Worm (Caenorhabditis elegans): Measurements from ENCODE around the gene K03A11.5.

Gene K03A11.5

DNA sequence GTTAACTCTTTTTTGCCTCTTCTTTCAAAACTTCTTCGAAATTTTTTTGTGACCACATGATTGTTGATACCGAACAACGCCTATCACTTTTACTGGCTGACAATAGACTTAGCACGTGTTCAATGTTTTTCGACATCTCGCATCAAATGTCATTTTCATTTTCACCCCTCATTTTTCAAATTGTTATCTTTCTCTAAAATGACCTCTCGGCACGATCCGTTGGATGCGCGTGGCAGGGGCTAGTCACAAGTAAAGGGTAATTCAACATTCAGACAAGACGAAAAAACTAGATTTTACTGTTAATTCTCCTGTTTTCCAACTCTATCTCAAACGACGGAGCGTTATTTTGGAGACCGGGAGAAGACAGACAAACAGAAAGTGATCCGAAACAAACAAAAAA, 50.1 kb downstream of the K03A11.5 start, which contains the start of gene F17H10.2 (continued):
- TF ChIP-seq rnt-1 (tag; optimal IDR thresholded peaks at IDR 0.05) (no peak), blmp-1 (tag; optimal IDR thresholded peaks at IDR 0.05) (peak; percentile 93), nhr-19 (GFP tag; conservative IDR thresholded peaks at IDR 0.05) (peak; percentile 68), egl-13 (tag; optimal IDR thresholded peaks at IDR 0.05) (no peak), mef-2 (tag; optimal IDR thresholded peaks at IDR 0.05) (no peak), C16A3.4 (tag; optimal IDR thresholded peaks at IDR 0.05) (no peak), lin-35 (GFP tag; optimal IDR thresholded peaks at IDR 0.05) (peak in 1 of 2 experiments; percentile 72), snu-23 (GFP tag; optimal IDR thresholded peaks at IDR 0.05) (peak; percentile 73), fkh-4 (tag; optimal IDR thresholded peaks at IDR 0.05; ENCODE audit: borderline replicate concordance) (no peak)

DNA sequence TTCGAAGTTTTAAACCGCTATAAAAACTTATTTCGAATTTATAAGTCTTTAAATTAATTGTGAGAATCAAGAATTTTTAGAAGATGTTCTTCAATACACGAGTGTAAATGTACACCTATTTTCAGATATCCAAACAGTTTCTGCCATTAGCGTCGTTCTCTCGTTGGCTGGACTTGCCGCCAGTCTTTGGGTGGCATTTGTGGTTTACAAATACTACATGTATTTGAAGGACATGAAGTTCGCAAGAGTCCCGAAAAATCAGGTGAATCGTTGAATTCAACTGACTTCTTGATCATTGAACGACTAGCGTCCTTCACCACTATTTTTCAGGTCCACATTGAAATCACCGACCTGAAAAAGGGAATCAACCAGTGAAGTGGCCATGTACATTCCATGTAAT, 52.4 kb downstream of the K03A11.5 start:
- no peak for TF ChIP-seq lin-15B (tag; optimal IDR thresholded peaks at IDR 0.05)
- TF ChIP-seq unc-86 (tag; optimal IDR thresholded peaks at IDR 0.05) = no peak
- no peak for TF ChIP-seq tlp-1 (tag; optimal IDR thresholded peaks at IDR 0.05)
- no peak for TF ChIP-seq mdl-1 (tag; optimal IDR thresholded peaks at IDR 0.05)
- TF ChIP-seq rnt-1 (tag; optimal IDR thresholded peaks at IDR 0.05) = no peak
- no peak for TF ChIP-seq unc-30 (tag; optimal IDR thresholded peaks at IDR 0.05)
- TF ChIP-seq swsn-7 (tag; optimal IDR thresholded peaks at IDR 0.05) = no peak
- TF ChIP-seq nhr-85 (tag) = peak; percentile 57
- TF ChIP-seq F16B12.6 (tag; optimal IDR thresholded peaks at IDR 0.05) = no peak
- no peak for TF ChIP-seq ceh-8 (GFP tag; optimal IDR thresholded peaks at IDR 0.05)
- TF ChIP-seq ztf-11 (tag; optimal IDR thresholded peaks at IDR 0.05) = no peak
- no peak for TF ChIP-seq sptf-1 (tag; optimal IDR thresholded peaks at IDR 0.05)
- no peak for TF ChIP-seq mab-9 (GFP tag; IDR thresholded peaks at IDR 0.05)
- TF ChIP-seq zip-4 (GFP tag; optimal IDR thresholded peaks at IDR 0.05) = no peak
- TF ChIP-seq unc-98 (GFP tag; IDR thresholded peaks at IDR 0.05) = no peak
- no peak for TF ChIP-seq ama-1 (optimal IDR thresholded peaks at IDR 0.05)
- no peak for TF ChIP-seq efl-3 (GFP tag; optimal IDR thresholded peaks at IDR 0.05)
- no peak for TF ChIP-seq nhr-71 (tag; optimal IDR thresholded peaks at IDR 0.05)
- no peak for TF ChIP-seq nhr-11 (tag; optimal IDR thresholded peaks at IDR 0.05)
- TF ChIP-seq snpc-4 (tag; optimal IDR thresholded peaks at IDR 0.05) = no peak
- no peak for TF ChIP-seq efl-1 (optimal IDR thresholded peaks at IDR 0.05)
- TF ChIP-seq efl-1 (GFP tag; optimal IDR thresholded peaks at IDR 0.05 in 1 of 2) = peak in 1 of 2 experiments; percentile 74
- 0 out of 2 replicates have a peak, but pooled peaks have one; percentile 14 for TF ChIP-seq grh-1 (GFP tag; IDR thresholded peaks at IDR 0.05)
- no peak for TF ChIP-seq nhr-77 (tag; optimal IDR thresholded peaks at IDR 0.05)
- no peak for TF ChIP-seq hlh-4 (tag; optimal IDR thresholded peaks at IDR 0.05)
- TF ChIP-seq ceh-90 (tag; optimal IDR thresholded peaks at IDR 0.05) = no peak
- TF ChIP-seq unc-62 (GFP tag; optimal IDR thresholded peaks at IDR 0.05) = no peak

ce11 chrX:13116380-13116779, 53.0 kb downstream of the K03A11.5 start:
- TF ChIP-seq ama-1 (optimal IDR thresholded peaks at IDR 0.05) (peak; percentile 59), blmp-1 (tag; optimal IDR thresholded peaks at IDR 0.05) (no peak), efl-1 (optimal IDR thresholded peaks at IDR 0.05) (no peak), efl-1 (GFP tag; optimal IDR thresholded peaks at IDR 0.05 in 1 of 2) (peak in 1 of 2 experiments; percentile 30), nhr-85 (tag) (no peak), fkh-10 (GFP tag; optimal IDR thresholded peaks at IDR 0.05) (no peak), lin-35 (GFP tag; optimal IDR thresholded peaks at IDR 0.05) (peak in 1 of 2 experiments; percentile 1), nhr-90 (tag; optimal IDR thresholded peaks at IDR 0.05; ENCODE audit: poor library complexity) (peak; percentile 50), sptf-1 (tag; optimal IDR thresholded peaks at IDR 0.05) (no peak)
